Worm (Caenorhabditis elegans): ENCODE measurements around the gene ztf-14.

DNA sequence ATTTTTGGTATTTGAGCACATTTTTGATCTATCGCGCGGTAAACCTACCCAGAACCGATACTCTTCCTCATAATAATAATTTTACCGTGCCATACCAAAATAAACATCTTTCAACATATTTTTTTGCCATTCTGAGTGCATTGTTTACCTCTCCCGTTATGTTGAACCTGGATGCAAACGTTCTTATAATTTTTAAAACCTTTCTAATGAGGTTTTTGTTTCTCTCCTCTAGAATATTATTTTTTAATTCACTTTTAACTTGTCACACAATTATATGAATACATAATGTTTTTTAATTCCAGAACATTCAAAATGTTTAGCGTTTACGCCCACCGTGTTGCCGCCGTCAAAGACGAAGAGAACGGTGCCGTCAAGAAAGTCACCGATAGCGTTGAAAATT lies 49.7 kb downstream of the ztf-14 start, which contains the start of gene enri-2:
- TF ChIP-seq skn-1 (tag; optimal IDR thresholded peaks at IDR 0.05) (no peak), unc-130 (tag; optimal IDR thresholded peaks at IDR 0.05) (no peak), jun-1 (tag; optimal IDR thresholded peaks at IDR 0.05) (no peak), lin-35 (GFP tag; optimal IDR thresholded peaks at IDR 0.05) (no peak), mdl-1 (tag; optimal IDR thresholded peaks at IDR 0.05) (no peak), mep-1 (tag; optimal IDR thresholded peaks at IDR 0.05) (no peak), lin-39 (tag; optimal IDR thresholded peaks at IDR 0.05) (no peak), aly-2 (tag; optimal IDR thresholded peaks at IDR 0.05) (no peak), unc-62 (GFP tag; optimal IDR thresholded peaks at IDR 0.05) (no peak), lir-3 (tag; optimal IDR thresholded peaks at IDR 0.05; ENCODE audit: poor library complexity) (no peak)

Measured in whole organism, L1 larva.